Fruit fly (Drosophila melanogaster) whole organism, embryonic: ENCODE data around the gene CG7907.

Source experiments
- CG30020 ChIP-seq: fragments of 200-800 bp; optimal IDR thresholded peaks from 2 replicates; lab custom pipeline; 2019; ENCODE audit warnings: missing biosample characterization, mild to moderate bottlenecking, missing genetic modification characterization, moderate library complexity
- Xbp1 ChIP-seq: fragments of 200-800 bp; sonication (Bioruptor generic); optimal IDR thresholded peaks from 3 replicates; lab custom pipeline; 2016; ENCODE audit warnings: missing biosample characterization, mild to moderate bottlenecking, missing genetic modification characterization
- h ChIP-seq: fragments of >200 bp; optimal IDR thresholded peaks from 2 replicates; lab custom pipeline; 2017
- org-1 ChIP-seq: fragments of 200-800 bp; sonication (Bioruptor generic); optimal IDR thresholded peaks from 2 replicates; lab custom pipeline; 2017; ENCODE audit warnings: missing biosample characterization, missing genetic modification characterization
- prd ChIP-seq, 3 experiments: fragments of >200 bp in 2 of 3; fragments of 200-800 bp in 1 of 3; sonication (Bioruptor generic) in 1 of 3; optimal IDR thresholded peaks in 2 of 3; IDR thresholded peaks in 1 of 3; 2 replicates in 2 of 3; 3 replicates in 1 of 3; pipeline versions ENCODE4 v1.3.6 to Lab custom; 2017 to 2022; ENCODE audit warnings: missing biosample characterization in 1 of 3, missing genetic modification characterization in 1 of 3
- tap ChIP-seq: fragments of 200-800 bp; optimal IDR thresholded peaks from 3 replicates; lab custom pipeline; 2019; ENCODE audit warnings: missing biosample characterization, mild to moderate bottlenecking, missing genetic modification characterization, moderate library complexity

dm6 chr3R:21419932-21420331 lies 16.4 kb downstream of the CG7907 start:
- TF ChIP-seq tap (tag; lab: Kevin White, UChicago) = peak; percentile 7
- no peak for TF ChIP-seq h (lab: Kevin White, UChicago)
- TF ChIP-seq org-1 (GFP tag; lab: Kevin White, UChicago) = peak; percentile 16
- no peak for TF ChIP-seq prd (optimal IDR thresholded peaks at IDR 0.05; lab: Kevin White, UChicago)
- peak; percentile 66; the same call in 2 of the 3 replicates for TF ChIP-seq prd (GFP tag; IDR thresholded peaks at IDR 0.05; lab: Robert Waterston, UW)
- no peak for TF ChIP-seq CG30020 (tag; lab: Kevin White, UChicago)
- TF ChIP-seq Xbp1 (GFP tag; lab: Kevin White, UChicago) = no peak
